Worm (Caenorhabditis elegans) whole organism, L1 larva: Measurements from ENCODE around the gene F53C3.7.

Experiments
- ets-5 ChIP-seq: fragments of 200-800 bp; sonication (Bioruptor generic); IDR thresholded peaks from 2 replicates; pipeline ENCODE4 v1.3.6; 2022; ENCODE audit warnings: missing genetic modification characterization, missing compliant biosample characterization
- fkh-4 ChIP-seq: sonication (generic microtip); optimal IDR thresholded peaks from 2 replicates; lab custom pipeline; 2016; ENCODE audit warnings: missing compliant biosample characterization, missing genetic modification characterization, borderline replicate concordance
- lin-14 ChIP-seq: fragments of 200-800 bp; sonication (Bioruptor generic); optimal IDR thresholded peaks from 2 replicates; lab custom pipeline; 2018; ENCODE audit warnings: mild to moderate bottlenecking, missing genetic modification characterization, moderate library complexity, missing compliant biosample characterization
- lin-15B ChIP-seq: fragments of 150-350 bp; sonication (generic microtip); optimal IDR thresholded peaks from 3 replicates; lab custom pipeline; 2014; ENCODE audit warnings: missing biosample characterization, missing genetic modification characterization
- sptf-1 ChIP-seq: fragments of 150-350 bp; optimal IDR thresholded peaks from 2 replicates; lab custom pipeline; 2014; ENCODE audit warnings: missing biosample characterization, missing genetic modification characterization

The F53C3.7 gene

ce11 chrII:3935990-3936389, 41.1 kb downstream of the F53C3.7 start:
- no peak for TF ChIP-seq fkh-4 (tag; lab: Kevin White, UChicago)
- no peak for TF ChIP-seq sptf-1
- no peak for TF ChIP-seq ets-5 (GFP tag; lab: Robert Waterston, UW)
- no peak for TF ChIP-seq lin-15B (tag; lab: Kevin White, UChicago)
- TF ChIP-seq lin-14: no peak
